Worm (Caenorhabditis elegans): Measurements from ENCODE around the gene K02G10.5.

The K02G10.5 gene

DNA sequence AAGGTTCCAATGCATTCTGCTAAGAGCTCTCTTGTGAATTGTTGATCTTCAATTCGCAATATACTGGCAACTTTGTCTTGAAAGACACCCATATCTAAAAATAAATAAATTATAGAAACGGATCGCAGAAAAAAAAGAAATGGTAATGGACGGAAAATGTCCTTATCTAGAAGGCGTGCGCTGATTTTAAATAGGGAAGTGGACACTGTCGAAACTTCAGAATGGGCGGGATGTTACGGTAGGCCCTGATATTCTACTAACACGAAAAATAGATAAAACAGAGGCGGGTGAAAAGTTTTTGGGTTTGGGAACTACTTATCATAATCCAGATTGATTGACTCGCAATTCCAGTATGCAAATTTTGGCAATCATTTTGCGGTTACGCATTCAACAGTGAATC lies 13.9 kb upstream of the K02G10.5 start, which contains the start of gene aqp-8:
Gene aqp-8 (minus strand): TSS at position 101 of the 400 bp plus-strand sequence.
- no peak for TF ChIP-seq pqm-1 (tag; optimal IDR thresholded peaks at IDR 0.05)
- no peak for TF ChIP-seq unc-39 (tag; optimal IDR thresholded peaks at IDR 0.05)
- no peak for TF ChIP-seq egl-5 (tag; optimal IDR thresholded peaks at IDR 0.05)
- no peak for TF ChIP-seq mdl-1 (tag; optimal IDR thresholded peaks at IDR 0.05)
- TF ChIP-seq eor-1 (tag; optimal IDR thresholded peaks at IDR 0.05): no peak

ce11 chrX:4700083-4700482 lies 9.1 kb upstream of the K02G10.5 start:
- no peak for TF ChIP-seq daf-12 (tag; optimal IDR thresholded peaks at IDR 0.05)
- peak; percentile 21 for TF ChIP-seq pha-4 (tag; optimal IDR thresholded peaks at IDR 0.05)
- TF ChIP-seq elt-2 (tag; optimal IDR thresholded peaks at IDR 0.05): peak; percentile 95
- no peak for TF ChIP-seq ceh-16 (tag; optimal IDR thresholded peaks at IDR 0.05)
- peak; percentile 3 for TF ChIP-seq pqm-1 (tag; optimal IDR thresholded peaks at IDR 0.05)

- TF ChIP-seq fos-1 (tag; optimal IDR thresholded peaks at IDR 0.05): no peak
- TF ChIP-seq nhr-25 (tag; optimal IDR thresholded peaks at IDR 0.05): peak; percentile 45
- TF ChIP-seq ztf-11 (tag; optimal IDR thresholded peaks at IDR 0.05): no peak
- TF ChIP-seq ceh-9 (tag; optimal IDR thresholded peaks at IDR 0.05): no peak
- TF ChIP-seq nhr-23 (tag; optimal IDR thresholded peaks at IDR 0.05): peak; percentile 59
- TF ChIP-seq lin-39 (tag; optimal IDR thresholded peaks at IDR 0.05): peak; percentile 84
- TF ChIP-seq pha-4 (tag; optimal IDR thresholded peaks at IDR 0.05): no peak
- TF ChIP-seq elt-2 (tag; optimal IDR thresholded peaks at IDR 0.05): no peak
- TF ChIP-seq nhr-237 (tag; optimal IDR thresholded peaks at IDR 0.05): no peak
- TF ChIP-seq snpc-4 (tag; optimal IDR thresholded peaks at IDR 0.05): peak; percentile 27
- peak; percentile 70 for TF ChIP-seq nfya-1 (tag; optimal IDR thresholded peaks at IDR 0.05; ENCODE audit: insufficient read depth)
- no peak for TF ChIP-seq unc-39 (tag; optimal IDR thresholded peaks at IDR 0.05)
- no peak for TF ChIP-seq unc-62 (GFP tag; optimal IDR thresholded peaks at IDR 0.05)
- no peak for TF ChIP-seq aly-2 (tag; optimal IDR thresholded peaks at IDR 0.05)
- TF ChIP-seq nhr-67 (tag; optimal IDR thresholded peaks at IDR 0.05): no peak
- TF ChIP-seq nhr-76 (tag; optimal IDR thresholded peaks at IDR 0.05): no peak
- TF ChIP-seq sea-2 (GFP tag; optimal IDR thresholded peaks at IDR 0.05): no peak
- no peak for TF ChIP-seq zag-1 (tag; optimal IDR thresholded peaks at IDR 0.05)
- no peak for TF ChIP-seq ztf-4 (tag; optimal IDR thresholded peaks at IDR 0.05)
- peak; percentile 71 for TF ChIP-seq lin-15B (tag; optimal IDR thresholded peaks at IDR 0.05)
- no peak for TF ChIP-seq mml-1 (tag; optimal IDR thresholded peaks at IDR 0.05)
- TF ChIP-seq ceh-16 (tag; optimal IDR thresholded peaks at IDR 0.05): no peak
- TF ChIP-seq daf-12 (tag; optimal IDR thresholded peaks at IDR 0.05): no peak
- TF ChIP-seq nhr-12 (tag; optimal IDR thresholded peaks at IDR 0.05): no peak
- TF ChIP-seq ama-1 (optimal IDR thresholded peaks at IDR 0.05): no peak
- no peak for TF ChIP-seq ceh-82 (tag; optimal IDR thresholded peaks at IDR 0.05)
- peak; percentile 39 for TF ChIP-seq egl-5 (tag; optimal IDR thresholded peaks at IDR 0.05)
- no peak for TF ChIP-seq ZK546.5 (tag; optimal IDR thresholded peaks at IDR 0.05)
- TF ChIP-seq mdl-1 (tag; optimal IDR thresholded peaks at IDR 0.05): no peak
- no peak for TF ChIP-seq nhr-28 (tag; optimal IDR thresholded peaks at IDR 0.05)
- peak; percentile 65 for TF ChIP-seq hmg-11 (tag; optimal IDR thresholded peaks at IDR 0.05)
These were observed 8.5 kb upstream of the K02G10.5 start, which contains the start of gene hyl-2 for ce11 chrX:4699411-4700050. Gene hyl-2 (minus strand): TSS chrX:4699461.

ce11 chrX:4698271-4698670 lies 7.3 kb upstream of the K02G10.5 start:
- no peak for TF ChIP-seq pha-4 (tag; optimal IDR thresholded peaks at IDR 0.05)
- TF ChIP-seq ceh-28 (tag; optimal IDR thresholded peaks at IDR 0.05): peak; percentile 50
- TF ChIP-seq sea-2 (GFP tag; optimal IDR thresholded peaks at IDR 0.05): no peak
- TF ChIP-seq egl-27 (tag; optimal IDR thresholded peaks at IDR 0.05): no peak
- no peak for TF ChIP-seq fkh-10 (GFP tag; optimal IDR thresholded peaks at IDR 0.05)
- no peak for TF ChIP-seq nhr-25 (tag; optimal IDR thresholded peaks at IDR 0.05)
- no peak for TF ChIP-seq daf-12 (tag; optimal IDR thresholded peaks at IDR 0.05)
- TF ChIP-seq ama-1 (optimal IDR thresholded peaks at IDR 0.05): no peak
- TF ChIP-seq aly-2 (tag; optimal IDR thresholded peaks at IDR 0.05): no peak
- TF ChIP-seq fkh-2 (tag; optimal IDR thresholded peaks at IDR 0.05): no peak
- TF ChIP-seq nhr-76 (tag; optimal IDR thresholded peaks at IDR 0.05): no peak
- no peak for TF ChIP-seq nfya-1 (tag; optimal IDR thresholded peaks at IDR 0.05; ENCODE audit: insufficient read depth)
- TF ChIP-seq nhr-12 (tag; optimal IDR thresholded peaks at IDR 0.05): no peak
- no peak for TF ChIP-seq ztf-4 (tag; optimal IDR thresholded peaks at IDR 0.05)
- TF ChIP-seq ceh-9 (tag; optimal IDR thresholded peaks at IDR 0.05): no peak
- no peak for TF ChIP-seq lsy-12 (tag; optimal IDR thresholded peaks at IDR 0.05)
- no peak for TF ChIP-seq egl-5 (tag; optimal IDR thresholded peaks at IDR 0.05)
- TF ChIP-seq jun-1 (tag; optimal IDR thresholded peaks at IDR 0.05): no peak
- no peak for TF ChIP-seq eor-1 (tag; optimal IDR thresholded peaks at IDR 0.05)
- no peak for TF ChIP-seq elt-3 (tag; optimal IDR thresholded peaks at IDR 0.05)
- TF ChIP-seq elt-2 (tag; optimal IDR thresholded peaks at IDR 0.05): peak; percentile 87
- no peak for TF ChIP-seq snpc-4 (tag; optimal IDR thresholded peaks at IDR 0.05)
- TF ChIP-seq hmg-11 (tag; optimal IDR thresholded peaks at IDR 0.05): no peak
- peak; percentile 89 for TF ChIP-seq pqm-1 (tag; optimal IDR thresholded peaks at IDR 0.05)

Data from whole organism, L3 larva.